ENCODE assay signal across 1 fruit fly cellular context in genomic region chr3L:6608884-6609552, dm6.
TF ChIP-seq lines count a peak whose summit lies in the region.

TSS of gene axed (plus strand) at chr3L:6609325.

TF ChIP-seq in whole organism, embryonic, 481 proteins besides CTCF, POLR2A, EP300 and RAD21 (continued from another document and continues in another):
- TF ChIP-seq CG10366 (GFP tag; IDR thresholded peaks at IDR 0.05; lab: Robert Waterston, UW) (no peak), B-H2 (GFP tag; optimal IDR thresholded peaks at IDR 0.05; lab: Kevin White, UChicago) (no peak), CG7271 (tag; optimal IDR thresholded peaks at IDR 0.05; lab: Kevin White, UChicago) (no peak), Mrtf (GFP tag; IDR thresholded peaks at IDR 0.05; lab: Robert Waterston, UW) (no peak), CG8924 (tag; optimal IDR thresholded peaks at IDR 0.05; lab: Kevin White, UChicago) (no peak), CG16815 (GFP tag; optimal IDR thresholded peaks at IDR 0.05; lab: Kevin White, UChicago) (no peak), NC2α (GFP tag; optimal IDR thresholded peaks at IDR 0.05; lab: Kevin White, UChicago) (no peak), CG10209 (GFP tag; optimal IDR thresholded peaks at IDR 0.05; lab: Kevin White, UChicago) (peak; percentile 3), twi (tag; optimal IDR thresholded peaks at IDR 0.05; lab: Kevin White, UChicago) (no peak), CG12299 (tag; optimal IDR thresholded peaks at IDR 0.05; lab: Kevin White, UChicago) (no peak), sima (GFP tag; optimal IDR thresholded peaks at IDR 0.05; lab: Kevin White, UChicago) (no peak), croc (GFP tag; conservative IDR thresholded peaks at IDR 0.05; lab: Robert Waterston, UW) (no peak), sisA (GFP tag; IDR thresholded peaks at IDR 0.05; lab: Robert Waterston, UW) (no peak), CG10274 (GFP tag; optimal IDR thresholded peaks at IDR 0.05; lab: Kevin White, UChicago) (no peak), Hsf (GFP tag; optimal IDR thresholded peaks at IDR 0.05; lab: Kevin White, UChicago) (peak; percentile 22), CG12155 (GFP tag; optimal IDR thresholded peaks at IDR 0.05; lab: Kevin White, UChicago) (peak; percentile 68), CG13775 (GFP tag; optimal IDR thresholded peaks at IDR 0.05; lab: Kevin White, UChicago) (peak; percentile 12), CG31388 (GFP tag; optimal IDR thresholded peaks at IDR 0.05; lab: Kevin White, UChicago) (no peak), tgo (GFP tag; IDR thresholded peaks at IDR 0.05; lab: Robert Waterston, UW) (no peak), br (optimal IDR thresholded peaks at IDR 0.05; lab: Kevin White, UChicago) (no peak), psq (GFP tag; optimal IDR thresholded peaks at IDR 0.05; lab: Kevin White, UChicago) (no peak), Jarid2 (GFP tag; optimal IDR thresholded peaks at IDR 0.05; lab: Kevin White, UChicago) (no peak), CG10147 (GFP tag; optimal IDR thresholded peaks at IDR 0.05; lab: Kevin White, UChicago) (peak; percentile 49), CG12659 (GFP tag; optimal IDR thresholded peaks at IDR 0.05; lab: Kevin White, UChicago) (peak; percentile 46), TFAM (GFP tag; optimal IDR thresholded peaks at IDR 0.05; lab: Kevin White, UChicago) (no peak), CG7556 (GFP tag; optimal IDR thresholded peaks at IDR 0.05; lab: Kevin White, UChicago) (no peak), fu2 (GFP tag; optimal IDR thresholded peaks at IDR 0.05; lab: Kevin White, UChicago) (no peak), Poxn (GFP tag; IDR thresholded peaks at IDR 0.05; lab: Robert Waterston, UW) (0 out of 2 replicates have a peak, but pooled peaks have one; percentile 5), CG8388 (GFP tag; optimal IDR thresholded peaks at IDR 0.05; lab: Kevin White, UChicago) (no peak), Myb (GFP tag; optimal IDR thresholded peaks at IDR 0.05; lab: Kevin White, UChicago) (no peak), CG9727 (GFP tag; optimal IDR thresholded peaks at IDR 0.05; lab: Kevin White, UChicago) (peak; percentile 37), chif (GFP tag; optimal IDR thresholded peaks at IDR 0.05; lab: Kevin White, UChicago) (no peak), Xrp1 (GFP tag; IDR thresholded peaks at IDR 0.05; lab: Robert Waterston, UW) (no peak), CG10654 (GFP tag; optimal IDR thresholded peaks at IDR 0.05; lab: Kevin White, UChicago) (no peak), HLHmδ (GFP tag; optimal IDR thresholded peaks at IDR 0.05; lab: Kevin White, UChicago) (no peak), nmo (GFP tag; optimal IDR thresholded peaks at IDR 0.05; lab: Kevin White, UChicago) (peak; percentile 16), lov (optimal IDR thresholded peaks at IDR 0.05; lab: Kevin White, UChicago) (no peak), lov (GFP tag; IDR thresholded peaks at IDR 0.05; lab: Robert Waterston, UW) (no peak), Kr (GFP tag; optimal IDR thresholded peaks at IDR 0.05; lab: Kevin White, UChicago) (no peak), CG3847 (GFP tag; IDR thresholded peaks at IDR 0.05; lab: Robert Waterston, UW) (0 out of 2 replicates have a peak, but pooled peaks have one; percentile 20), CG2120 (GFP tag; optimal IDR thresholded peaks at IDR 0.05; lab: Kevin White, UChicago) (peak; percentile 45), CG15269 (tag; optimal IDR thresholded peaks at IDR 0.05; lab: Kevin White, UChicago) (no peak), pfk (GFP tag; optimal IDR thresholded peaks at IDR 0.05; lab: Kevin White, UChicago) (peak; percentile 15), CG11085 (GFP tag; IDR thresholded peaks at IDR 0.05; lab: Robert Waterston, UW) (no peak), Ets65A (GFP tag; lab: Kevin White, UChicago) (peak; percentile 44), Hr51 (GFP tag; optimal IDR thresholded peaks at IDR 0.05; lab: Kevin White, UChicago) (peak in 1 of 2 experiments; percentile 48), CG3995 (GFP tag; optimal IDR thresholded peaks at IDR 0.05; lab: Kevin White, UChicago) (no peak), bbx (GFP tag; IDR thresholded peaks at IDR 0.05; lab: Robert Waterston, UW; ENCODE audit: partially characterized antibody) (no peak), CG11560 (tag; IDR thresholded peaks at IDR 0.05; lab: Robert Waterston, UW) (0 out of 3 replicates have a peak, but pooled peaks have one; percentile 42), CG9817 (tag; optimal IDR thresholded peaks at IDR 0.05; lab: Kevin White, UChicago) (peak; percentile 33), CG32532 (GFP tag; IDR thresholded peaks at IDR 0.05; lab: Robert Waterston, UW) (0 out of 2 replicates have a peak, but pooled peaks have one; percentile 27), Hmx (GFP tag; optimal IDR thresholded peaks at IDR 0.05; lab: Kevin White, UChicago) (no peak), CG2129 (GFP tag; IDR thresholded peaks at IDR 0.05; lab: Robert Waterston, UW; ENCODE audit: partially characterized antibody) (no peak), nerfin-1 (tag; optimal IDR thresholded peaks at IDR 0.05; lab: Kevin White, UChicago) (peak; percentile 38), ems (GFP tag; optimal IDR thresholded peaks at IDR 0.05; lab: Kevin White, UChicago) (peak; percentile 33), fd3F (GFP tag; optimal IDR thresholded peaks at IDR 0.05; lab: Kevin White, UChicago) (peak; percentile 0), prd (optimal IDR thresholded peaks at IDR 0.05; lab: Kevin White, UChicago) (no peak), prd (GFP tag; IDR thresholded peaks at IDR 0.05; lab: Robert Waterston, UW) (peak; percentile 55), Meics (GFP tag; optimal IDR thresholded peaks at IDR 0.05; lab: Kevin White, UChicago) (peak; percentile 66), Lhr (GFP tag; optimal IDR thresholded peaks at IDR 0.05; lab: Kevin White, UChicago) (no peak), CG10959 (GFP tag; IDR thresholded peaks at IDR 0.05; lab: Robert Waterston, UW) (no peak), Dek (tag; optimal IDR thresholded peaks at IDR 0.05; lab: Kevin White, UChicago) (no peak), CG10462 (GFP tag; optimal IDR thresholded peaks at IDR 0.05; lab: Kevin White, UChicago) (no peak), zen (tag; optimal IDR thresholded peaks at IDR 0.05; lab: Kevin White, UChicago) (no peak), Dbx (GFP tag; IDR thresholded peaks at IDR 0.05; lab: Robert Waterston, UW) (peak; percentile 36; the same call in 1 of the 3 replicates), gcm2 (GFP tag; optimal IDR thresholded peaks at IDR 0.05; lab: Kevin White, UChicago) (no peak), CG31224 (GFP tag; IDR thresholded peaks at IDR 0.05; lab: Robert Waterston, UW) (no peak), CG17361 (GFP tag; IDR thresholded peaks at IDR 0.05; lab: Robert Waterston, UW) (no peak), CG34224 (GFP tag; IDR thresholded peaks at IDR 0.05; lab: Robert Waterston, UW; ENCODE audit: partially characterized antibody) (no peak), CG6254 (GFP tag; optimal IDR thresholded peaks at IDR 0.05; lab: Kevin White, UChicago) (no peak), stwl (tag; optimal IDR thresholded peaks at IDR 0.05; lab: Kevin White, UChicago) (no peak), Nf-YB (GFP tag; optimal IDR thresholded peaks at IDR 0.05; lab: Kevin White, UChicago) (no peak), CG17186 (GFP tag; optimal IDR thresholded peaks at IDR 0.05; lab: Kevin White, UChicago) (no peak), CG15514 (GFP tag; optimal IDR thresholded peaks at IDR 0.05; lab: Kevin White, UChicago) (peak; percentile 47), Fer3 (tag; optimal IDR thresholded peaks at IDR 0.05; lab: Kevin White, UChicago) (peak; percentile 24), CG4282 (GFP tag; optimal IDR thresholded peaks at IDR 0.05; lab: Kevin White, UChicago) (no peak), Taf1 (GFP tag; IDR thresholded peaks at IDR 0.05; lab: Robert Waterston, UW) (no peak), Nf-YC (tag; optimal IDR thresholded peaks at IDR 0.05; lab: Kevin White, UChicago) (no peak), CG13287 (GFP tag; IDR thresholded peaks at IDR 0.05; lab: Robert Waterston, UW; ENCODE audit: partially characterized antibody) (no peak), Tbp (GFP tag; optimal IDR thresholded peaks at IDR 0.05; lab: Kevin White, UChicago) (no peak), CG10979 (tag; optimal IDR thresholded peaks at IDR 0.05; lab: Kevin White, UChicago) (no peak), repo (GFP tag; optimal IDR thresholded peaks at IDR 0.05; lab: Kevin White, UChicago) (no peak), zfh1 (GFP tag; IDR thresholded peaks at IDR 0.05; lab: Robert Waterston, UW) (no peak), dm (GFP tag; optimal IDR thresholded peaks at IDR 0.05; lab: Kevin White, UChicago) (no peak), rib (GFP tag; IDR thresholded peaks at IDR 0.05; lab: Robert Waterston, UW) (no peak), MTF-1 (GFP tag; optimal IDR thresholded peaks at IDR 0.05; lab: Kevin White, UChicago; ENCODE audit: borderline replicate concordance) (no peak), sqz (GFP tag; optimal IDR thresholded peaks at IDR 0.05; lab: Kevin White, UChicago) (no peak), h (optimal IDR thresholded peaks at IDR 0.05; lab: Kevin White, UChicago) (no peak), Hand (GFP tag; optimal IDR thresholded peaks at IDR 0.05; lab: Kevin White, UChicago) (no peak), CG4854 (GFP tag; optimal IDR thresholded peaks at IDR 0.05; lab: Kevin White, UChicago) (peak; percentile 10), Usf (GFP tag; optimal IDR thresholded peaks at IDR 0.05; lab: Kevin White, UChicago) (no peak), CG30020 (tag; optimal IDR thresholded peaks at IDR 0.05; lab: Kevin White, UChicago) (no peak), disco-r (GFP tag; optimal IDR thresholded peaks at IDR 0.05; lab: Kevin White, UChicago) (no peak), schlank (tag; optimal IDR thresholded peaks at IDR 0.05; lab: Kevin White, UChicago) (no peak), CG17802 (tag; optimal IDR thresholded peaks at IDR 0.05; lab: Kevin White, UChicago) (no peak), CG6683 (GFP tag; optimal IDR thresholded peaks at IDR 0.05; lab: Kevin White, UChicago) (no peak), pb (GFP tag; optimal IDR thresholded peaks at IDR 0.05; lab: Kevin White, UChicago) (no peak), grn (GFP tag; optimal IDR thresholded peaks at IDR 0.05; lab: Kevin White, UChicago) (no peak), CG17385 (GFP tag; optimal IDR thresholded peaks at IDR 0.05; lab: Kevin White, UChicago) (peak; percentile 31), Fer1 (GFP tag; optimal IDR thresholded peaks at IDR 0.05; lab: Kevin White, UChicago) (peak; percentile 66), klu (GFP tag; IDR thresholded peaks at IDR 0.05; lab: Robert Waterston, UW) (no peak), CG2116 (GFP tag; optimal IDR thresholded peaks at IDR 0.05; lab: Kevin White, UChicago) (no peak), CG18476 (GFP tag; optimal IDR thresholded peaks at IDR 0.05; lab: Kevin White, UChicago) (no peak), Doc2 (GFP tag; IDR thresholded peaks at IDR 0.05; lab: Robert Waterston, UW) (no peak), Mes4 (GFP tag; optimal IDR thresholded peaks at IDR 0.05; lab: Kevin White, UChicago) (no peak), CG2202 (tag; optimal IDR thresholded peaks at IDR 0.05; lab: Kevin White, UChicago) (no peak), dati (GFP tag; IDR thresholded peaks at IDR 0.05; lab: Robert Waterston, UW) (no peak), PHDP (tag; optimal IDR thresholded peaks at IDR 0.05; lab: Kevin White, UChicago) (no peak), pan (optimal IDR thresholded peaks at IDR 0.05; lab: Kevin White, UChicago) (no peak), pan (GFP tag; optimal IDR thresholded peaks at IDR 0.05 in 1 of 2, IDR thresholded peaks at IDR 0.05 in 1 of 2) (peak in 1 of 2 experiments; percentile 62), gsb-n (tag; optimal IDR thresholded peaks at IDR 0.05; lab: Kevin White, UChicago) (no peak), CG15011 (GFP tag; optimal IDR thresholded peaks at IDR 0.05; lab: Kevin White, UChicago) (peak; percentile 14), Sry-β (GFP tag; optimal IDR thresholded peaks at IDR 0.05; lab: Kevin White, UChicago) (no peak), kni (GFP tag; optimal IDR thresholded peaks at IDR 0.05; lab: Kevin White, UChicago) (no peak), abd-A (tag; optimal IDR thresholded peaks at IDR 0.05; lab: Kevin White, UChicago) (no peak), Optix (GFP tag; IDR thresholded peaks at IDR 0.05; lab: Robert Waterston, UW) (0 out of 3 replicates have a peak, but pooled peaks have one; percentile 17), sens (GFP tag; lab: Kevin White, UChicago) (peak; percentile 74), Bgb (GFP tag; IDR thresholded peaks at IDR 0.05; lab: Robert Waterston, UW; ENCODE audit: partially characterized antibody) (no peak), CG3407 (GFP tag; optimal IDR thresholded peaks at IDR 0.05; lab: Kevin White, UChicago) (no peak), cwo (GFP tag; optimal IDR thresholded peaks at IDR 0.05; lab: Kevin White, UChicago) (no peak), Xbp1 (GFP tag; optimal IDR thresholded peaks at IDR 0.05; lab: Kevin White, UChicago) (peak; percentile 42), row (GFP tag; IDR thresholded peaks at IDR 0.05; lab: Robert Waterston, UW) (peak; percentile 56), knrl (GFP tag; IDR thresholded peaks at IDR 0.05; lab: Robert Waterston, UW; ENCODE audit: partially characterized antibody) (no peak), Rx (GFP tag; IDR thresholded peaks at IDR 0.05; lab: Robert Waterston, UW) (no peak), CkIIα-i1 (GFP tag; IDR thresholded peaks at IDR 0.05; lab: Robert Waterston, UW) (no peak), CG15073 (GFP tag; optimal IDR thresholded peaks at IDR 0.05; lab: Kevin White, UChicago) (no peak), lmd (GFP tag; IDR thresholded peaks at IDR 0.05; lab: Robert Waterston, UW) (peak; percentile 35), CG31365 (tag; optimal IDR thresholded peaks at IDR 0.05; lab: Kevin White, UChicago) (no peak), CG17328 (GFP tag; IDR thresholded peaks at IDR 0.05; lab: Robert Waterston, UW) (no peak), CG15601 (tag; optimal IDR thresholded peaks at IDR 0.05; lab: Kevin White, UChicago) (no peak), CG18619 (GFP tag; optimal IDR thresholded peaks at IDR 0.05; lab: Kevin White, UChicago) (peak; percentile 22), Atf3 (GFP tag; optimal IDR thresholded peaks at IDR 0.05; lab: Kevin White, UChicago) (no peak), CG8765 (GFP tag; IDR thresholded peaks at IDR 0.05; lab: Robert Waterston, UW) (no peak), CG34376 (GFP tag; optimal IDR thresholded peaks at IDR 0.05; lab: Kevin White, UChicago) (peak; percentile 18), Spps (tag; optimal IDR thresholded peaks at IDR 0.05; lab: Kevin White, UChicago) (no peak), mam (GFP tag; optimal IDR thresholded peaks at IDR 0.05; lab: Kevin White, UChicago) (no peak), ewg (GFP tag; optimal IDR thresholded peaks at IDR 0.05; lab: Kevin White, UChicago) (peak; percentile 95), ssp (GFP tag; IDR thresholded peaks at IDR 0.05; lab: Robert Waterston, UW) (no peak)
